Fruit fly (Drosophila melanogaster) whole organism, wandering third instar larva: ENCODE data around the gene CG31809.

Experiments used
- Dfd ChIP-seq: fragments of >200 bp; optimal IDR thresholded peaks from 2 replicates; lab custom pipeline; 2017; ENCODE audit warnings: missing biosample characterization, missing genetic modification characterization
- dsf ChIP-seq: sonication (Bioruptor generic); optimal IDR thresholded peaks from 2 replicates; lab custom pipeline; 2016; ENCODE audit warnings: missing biosample characterization, missing genetic modification characterization, borderline replicate concordance
- usp ChIP-seq: fragments of >200 bp; optimal IDR thresholded peaks from 2 replicates; lab custom pipeline; 2017; ENCODE audit warnings: missing biosample characterization, missing genetic modification characterization

DNA sequence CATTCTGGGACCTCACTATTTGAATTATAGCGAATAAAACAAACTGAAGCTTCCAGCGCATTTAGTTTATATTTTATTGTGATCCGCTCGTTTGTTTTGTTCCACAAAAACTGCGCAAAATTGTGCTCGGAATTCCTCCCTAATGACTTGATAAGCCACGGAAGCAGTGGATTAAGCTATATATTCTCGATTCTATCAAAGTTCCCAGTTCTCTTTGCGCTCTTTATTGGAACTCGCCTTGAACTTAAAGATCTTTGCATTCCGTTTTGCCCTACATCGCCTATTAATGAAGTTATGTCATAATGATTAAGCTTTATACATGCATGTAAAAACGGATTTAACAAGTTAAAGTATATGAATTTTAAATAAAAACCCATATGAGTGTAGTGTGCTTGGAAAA is 21.4 kb downstream of the CG31809 start, which contains the start of gene Nepl9:
- TF ChIP-seq Dfd (GFP tag; lab: Kevin White, UChicago) (no peak), dsf (GFP tag; lab: Kevin White, UChicago) (no peak), usp (GFP tag; lab: Kevin White, UChicago) (no peak)
